Worm (Caenorhabditis elegans) whole organism, L4 larva: ENCODE measurements around the gene eif-1.A.

Experiments used
- F37D6.2 ChIP-seq: sonication (generic microtip); optimal IDR thresholded peaks from 2 replicates; lab custom pipeline; 2016; ENCODE audit warnings: mild to moderate bottlenecking, missing genetic modification characterization, missing compliant biosample characterization
- F49E8.2 ChIP-seq: sonication (generic microtip); optimal IDR thresholded peaks from 2 replicates; lab custom pipeline; 2016; ENCODE audit warnings: missing compliant biosample characterization, mild to moderate bottlenecking, missing genetic modification characterization, borderline replicate concordance
- T26A8.4 ChIP-seq: fragments of 200-800 bp; sonication (Bioruptor generic); IDR thresholded peaks from 2 replicates; pipeline ENCODE4 v1.3.6; 2022; ENCODE audit warnings: missing genetic modification characterization, missing compliant biosample characterization
- ces-1 ChIP-seq: fragments of 150-350 bp; sonication (generic microtip); optimal IDR thresholded peaks from 4 replicates; lab custom pipeline; 2014; ENCODE audit warnings: missing biosample characterization, missing genetic modification reagents, missing genetic modification characterization
- ctbp-1 ChIP-seq: fragments of 200-800 bp; sonication (Bioruptor generic); IDR thresholded peaks from 2 replicates; pipeline ENCODE4 v1.3.6; 2022; ENCODE audit warnings: missing genetic modification reagents, missing genetic modification characterization, missing compliant biosample characterization
- hlh-11 ChIP-seq: fragments of 200-800 bp; sonication (Bioruptor generic); optimal IDR thresholded peaks from 2 replicates; lab custom pipeline; 2018; ENCODE audit warnings: mild to moderate bottlenecking, missing genetic modification characterization, missing compliant biosample characterization
- nhr-11 ChIP-seq: fragments of 150-350 bp; optimal IDR thresholded peaks from 2 replicates; lab custom pipeline; 2014; ENCODE audit warnings: missing biosample characterization, missing genetic modification characterization
- nhr-6 ChIP-seq: fragments of 150-350 bp; optimal IDR thresholded peaks from 2 replicates; lab custom pipeline; 2014; ENCODE audit warnings: missing biosample characterization, missing genetic modification characterization
- rbr-2 ChIP-seq: sonication (generic microtip); optimal IDR thresholded peaks from 2 replicates; lab custom pipeline; 2016; ENCODE audit warnings: missing genotype, missing genetic modification characterization, missing compliant biosample characterization

- TF ChIP-seq nhr-11 (tag; lab: Kevin White, UChicago) (no peak), rbr-2 (no peak), ctbp-1 (GFP tag; lab: Robert Waterston, UW) (no peak), F37D6.2 (tag; lab: Kevin White, UChicago) (no peak), nhr-6 (tag; lab: Kevin White, UChicago) (no peak), ces-1 (GFP tag; lab: Kevin White, UChicago) (no peak), T26A8.4 (no peak), hlh-11 (tag; lab: Kevin White, UChicago) (no peak), F49E8.2 (tag; lab: Kevin White, UChicago) (no peak)
Measured at ce11 chrIV:4858573-4858972, 47.8 kb downstream of the eif-1.A start, which contains the start of gene Y17G9A.3.
